Fruit fly (Drosophila melanogaster) whole organism, embryonic: ENCODE measurements around the gene Sqor.
A peak's percentile ranks its signal among the peaks of the same experiment; 100 is the strongest.

Experiments
- Abd-B ChIP-seq: fragments of 200-800 bp; sonication (Bioruptor generic); optimal IDR thresholded peaks from 2 replicates; lab custom pipeline; 2018; ENCODE audit warnings: missing biosample characterization, mild to moderate bottlenecking, missing genetic modification characterization, moderate library complexity
- CG10274 ChIP-seq: fragments of 200-800 bp; sonication (Bioruptor generic); optimal IDR thresholded peaks from 3 replicates; lab custom pipeline; 2017; ENCODE audit warnings: missing biosample characterization, mild to moderate bottlenecking, missing genetic modification characterization
- CG10959 ChIP-seq: fragments of 200-800 bp; sonication (Bioruptor generic); IDR thresholded peaks from 2 replicates; pipeline ENCODE4 v1.3.6; 2022; ENCODE audit warnings: missing biosample characterization, missing genetic modification characterization
- CG12659 ChIP-seq: fragments of 200-800 bp; sonication (Bioruptor generic); optimal IDR thresholded peaks from 3 replicates; lab custom pipeline; 2017; ENCODE audit warnings: mild to moderate bottlenecking, missing biosample characterization, missing genetic modification reagents, missing genetic modification characterization
- CG15514 ChIP-seq: fragments of 200-800 bp; sonication (Bioruptor generic); optimal IDR thresholded peaks from 3 replicates; lab custom pipeline; 2017; ENCODE audit warnings: missing biosample characterization, missing genetic modification characterization, mild to moderate bottlenecking, moderate library complexity, missing genetic modification reagents
- CG17829 ChIP-seq: fragments of 200-800 bp; optimal IDR thresholded peaks from 2 replicates; lab custom pipeline; 2019; ENCODE audit warnings: missing biosample characterization, mild to moderate bottlenecking, missing genetic modification characterization, moderate library complexity
- CG17912 ChIP-seq: fragments of 200-800 bp; sonication (Bioruptor generic); optimal IDR thresholded peaks from 2 replicates; lab custom pipeline; 2018; ENCODE audit warnings: missing biosample characterization, mild to moderate bottlenecking, missing genetic modification characterization
- CG34422 ChIP-seq: fragments of 200-800 bp; sonication (Bioruptor generic); IDR thresholded peaks from 3 replicates; pipeline ENCODE4 v1.3.6; 2022; ENCODE audit warnings: missing biosample characterization, missing genetic modification characterization
- CG4854 ChIP-seq: fragments of 200-800 bp; sonication (Bioruptor generic); optimal IDR thresholded peaks from 2 replicates; lab custom pipeline; 2016; ENCODE audit warnings: missing biosample characterization, missing genetic modification characterization, inconsistent platforms
- CG6683 ChIP-seq: fragments of 200-800 bp; sonication (Bioruptor generic); optimal IDR thresholded peaks from 2 replicates; lab custom pipeline; 2017; ENCODE audit warnings: missing biosample characterization, mild to moderate bottlenecking, missing genetic modification characterization, missing genetic modification reagents
- CG6765 ChIP-seq: fragments of 200-800 bp; sonication (Bioruptor generic); optimal IDR thresholded peaks from 3 replicates; lab custom pipeline; 2017; ENCODE audit warnings: missing biosample characterization, mild to moderate bottlenecking, missing genetic modification characterization
- CG7271 ChIP-seq: fragments of 200-800 bp; sonication (Bioruptor generic); optimal IDR thresholded peaks from 2 replicates; lab custom pipeline; 2018; ENCODE audit warnings: missing biosample characterization, mild to moderate bottlenecking, missing genetic modification characterization, moderate library complexity
- CG7987 ChIP-seq: fragments of 200-800 bp; sonication (Bioruptor generic); optimal IDR thresholded peaks from 2 replicates; lab custom pipeline; 2018; ENCODE audit warnings: missing biosample characterization, mild to moderate bottlenecking, missing genetic modification characterization, moderate library complexity
- CG8290 ChIP-seq, 3 experiments: fragments of 200-800 bp; sonication (Bioruptor generic); optimal IDR thresholded peaks; 2 replicates each; lab custom pipeline; 2016 to 2019; ENCODE audit warnings: missing biosample characterization in 3 of 3, missing genetic modification characterization in 3 of 3, mild to moderate bottlenecking in 2 of 3, moderate library complexity in 1 of 3
- CG9215 ChIP-seq: fragments of 200-800 bp; sonication (Bioruptor generic); IDR thresholded peaks from 2 replicates; pipeline ENCODE4 v1.3.6; 2022; ENCODE audit warnings: missing biosample characterization, missing genetic modification characterization
- CTCF ChIP-seq: fragments of 200-800 bp; sonication (Bioruptor generic); optimal IDR thresholded peaks from 2 replicates; lab custom pipeline; 2017; ENCODE audit warnings: missing biosample characterization, mild to moderate bottlenecking, missing genetic modification characterization, moderate library complexity
- Deaf1 ChIP-seq: fragments of 200-800 bp; optimal IDR thresholded peaks from 3 replicates; lab custom pipeline; 2019; ENCODE audit warnings: missing biosample characterization, mild to moderate bottlenecking, missing genetic modification characterization, moderate library complexity
- E2f1 ChIP-seq: fragments of 200-800 bp; sonication (Bioruptor generic); IDR thresholded peaks from 2 replicates; pipeline ENCODE4 v1.3.6; 2022; ENCODE audit warnings: missing biosample characterization, missing genetic modification characterization
- Eip74EF ChIP-seq, 2 experiments: fragments of 200-800 bp in 1 of 2; fragments of >200 bp in 1 of 2; sonication (Bioruptor generic) in 1 of 2; optimal IDR thresholded peaks; 2 replicates each; lab custom pipeline; 2017 to 2019; ENCODE audit warnings: missing biosample characterization in 2 of 2, missing genetic modification characterization in 2 of 2, mild to moderate bottlenecking in 1 of 2, moderate library complexity in 1 of 2
- HLHmδ ChIP-seq: fragments of 200-800 bp; sonication (Bioruptor generic); optimal IDR thresholded peaks from 2 replicates; lab custom pipeline; 2018; ENCODE audit warnings: missing biosample characterization, mild to moderate bottlenecking, missing genetic modification characterization, moderate library complexity
- Hmr ChIP-seq: fragments of 200-800 bp; sonication (Bioruptor generic); optimal IDR thresholded peaks from 3 replicates; lab custom pipeline; 2017; ENCODE audit warnings: mild to moderate bottlenecking, missing biosample characterization, missing genetic modification reagents, missing genetic modification characterization
- Jarid2 ChIP-seq: fragments of 200-800 bp; sonication (Bioruptor generic); optimal IDR thresholded peaks from 3 replicates; lab custom pipeline; 2017; ENCODE audit warnings: mild to moderate bottlenecking, missing biosample characterization, missing genetic modification reagents, missing genetic modification characterization
- NC2α ChIP-seq: fragments of 200-800 bp; sonication (Bioruptor generic); optimal IDR thresholded peaks from 2 replicates; lab custom pipeline; 2016; ENCODE audit warnings: missing biosample characterization, missing genetic modification characterization
- Nf-YB ChIP-seq: fragments of 200-800 bp; sonication (Bioruptor generic); optimal IDR thresholded peaks from 3 replicates; lab custom pipeline; 2019; ENCODE audit warnings: missing biosample characterization, mild to moderate bottlenecking, missing genetic modification characterization, moderate library complexity
- PHDP ChIP-seq: fragments of 200-800 bp; sonication (Bioruptor generic); optimal IDR thresholded peaks from 3 replicates; lab custom pipeline; 2018; ENCODE audit warnings: missing biosample characterization, mild to moderate bottlenecking, missing genetic modification characterization, moderate library complexity
- Side ChIP-seq: fragments of 200-800 bp; sonication (Bioruptor generic); optimal IDR thresholded peaks from 2 replicates; lab custom pipeline; 2016; ENCODE audit warnings: missing biosample characterization, missing genetic modification characterization
- abd-A ChIP-seq: fragments of 200-800 bp; sonication (Bioruptor generic); optimal IDR thresholded peaks from 3 replicates; lab custom pipeline; 2019; ENCODE audit warnings: missing biosample characterization, mild to moderate bottlenecking, missing genetic modification characterization, moderate library complexity
- cg ChIP-seq: fragments of 200-800 bp; sonication (Bioruptor generic); optimal IDR thresholded peaks from 3 replicates; lab custom pipeline; 2019; ENCODE audit warnings: missing biosample characterization, mild to moderate bottlenecking, missing genetic modification characterization, moderate library complexity
- chm ChIP-seq: fragments of 200-800 bp; sonication (Bioruptor generic); IDR thresholded peaks from 2 replicates; pipeline ENCODE4 v1.3.6; 2022; ENCODE audit warnings: missing biosample characterization, missing genetic modification characterization
- ci ChIP-seq: fragments of 200-800 bp; sonication (Bioruptor generic); IDR thresholded peaks from 3 replicates; pipeline ENCODE4 v1.3.6; 2022; ENCODE audit warnings: missing biosample characterization, missing genetic modification characterization
- crp ChIP-seq, 2 experiments: fragments of 200-800 bp; sonication (Bioruptor generic); optimal IDR thresholded peaks; 2 replicates in 1 of 2; 3 replicates in 1 of 2; lab custom pipeline; 2017; ENCODE audit warnings: missing biosample characterization in 2 of 2, missing genetic modification characterization in 2 of 2, mild to moderate bottlenecking in 1 of 2, moderate library complexity in 1 of 2
- da ChIP-seq: fragments of 200-800 bp; sonication (Bioruptor generic); optimal IDR thresholded peaks from 2 replicates; lab custom pipeline; 2016; ENCODE audit warnings: missing biosample characterization, missing genetic modification characterization
- gem ChIP-seq: fragments of 200-800 bp; sonication (Bioruptor generic); optimal IDR thresholded peaks from 2 replicates; lab custom pipeline; 2019; ENCODE audit warnings: missing biosample characterization, mild to moderate bottlenecking, missing genetic modification characterization, moderate library complexity
- gro ChIP-seq: fragments of 200-800 bp; sonication (Bioruptor generic); optimal IDR thresholded peaks from 2 replicates; lab custom pipeline; 2016; ENCODE audit warnings: missing biosample characterization, missing genetic modification characterization
- hbn ChIP-seq: fragments of 200-800 bp; sonication (Bioruptor generic); IDR thresholded peaks from 2 replicates; pipeline ENCODE4 v1.3.6; 2022; ENCODE audit warnings: missing biosample characterization, missing genetic modification characterization; ENCODE audit not compliant: partially characterized antibody
- jigr1 ChIP-seq: fragments of 200-800 bp; sonication (Bioruptor generic); IDR thresholded peaks from 3 replicates; pipeline ENCODE4 v1.3.6; 2022; ENCODE audit warnings: missing biosample characterization, missing genetic modification characterization
- kay ChIP-seq: fragments of 200-800 bp; sonication (Bioruptor generic); optimal IDR thresholded peaks from 2 replicates; lab custom pipeline; 2016; ENCODE audit warnings: missing biosample characterization, missing genetic modification characterization
- nom ChIP-seq: fragments of 200-800 bp; sonication (Bioruptor generic); optimal IDR thresholded peaks from 2 replicates; lab custom pipeline; 2017; ENCODE audit warnings: missing biosample characterization, missing genetic modification characterization, mild to moderate bottlenecking, moderate library complexity, missing genetic modification reagents
- oc ChIP-seq: fragments of 200-800 bp; sonication (Bioruptor generic); optimal IDR thresholded peaks from 2 replicates; lab custom pipeline; 2018; ENCODE audit warnings: missing biosample characterization, mild to moderate bottlenecking, missing genetic modification characterization, moderate library complexity
- org-1 ChIP-seq: fragments of 200-800 bp; sonication (Bioruptor generic); optimal IDR thresholded peaks from 2 replicates; lab custom pipeline; 2017; ENCODE audit warnings: missing biosample characterization, missing genetic modification characterization
- repo ChIP-seq: fragments of 200-800 bp; sonication (Bioruptor generic); optimal IDR thresholded peaks from 2 replicates; lab custom pipeline; 2016; ENCODE audit warnings: missing biosample characterization, missing genetic modification characterization
- run ChIP-seq: fragments of 200-800 bp; sonication (Bioruptor generic); optimal IDR thresholded peaks from 3 replicates; lab custom pipeline; 2018; ENCODE audit warnings: missing biosample characterization, mild to moderate bottlenecking, missing genetic modification characterization
- schlank ChIP-seq: fragments of 200-800 bp; sonication (Bioruptor generic); optimal IDR thresholded peaks from 2 replicates; lab custom pipeline; 2018; ENCODE audit warnings: missing biosample characterization, mild to moderate bottlenecking, missing genetic modification characterization
- sd ChIP-seq: fragments of 200-800 bp; sonication (Bioruptor generic); optimal IDR thresholded peaks from 3 replicates; lab custom pipeline; 2018; ENCODE audit warnings: missing biosample characterization, mild to moderate bottlenecking, missing genetic modification characterization, moderate library complexity
- seq ChIP-seq: fragments of 200-800 bp; sonication (Bioruptor generic); IDR thresholded peaks from 2 replicates; pipeline ENCODE4 v1.3.6; 2022; ENCODE audit warnings: missing biosample characterization, missing genetic modification characterization
- shn ChIP-seq: fragments of 200-800 bp; sonication (Bioruptor generic); optimal IDR thresholded peaks from 3 replicates; lab custom pipeline; 2016; ENCODE audit warnings: missing biosample characterization, missing genetic modification characterization
- trem ChIP-seq: fragments of 200-800 bp; optimal IDR thresholded peaks from 3 replicates; lab custom pipeline; 2019; ENCODE audit warnings: missing biosample characterization, mild to moderate bottlenecking, missing genetic modification characterization, moderate library complexity
- vvl ChIP-seq: fragments of 200-800 bp; sonication (Bioruptor generic); IDR thresholded peaks from 2 replicates; pipeline ENCODE4 v1.3.6; 2022; ENCODE audit warnings: missing biosample characterization, missing genetic modification characterization
- wek ChIP-seq: fragments of 200-800 bp; sonication (Bioruptor generic); optimal IDR thresholded peaks from 3 replicates; lab custom pipeline; 2018; ENCODE audit warnings: missing biosample characterization, mild to moderate bottlenecking, missing genetic modification characterization, moderate library complexity
- zfh1 ChIP-seq: fragments of 200-800 bp; sonication (Bioruptor generic); IDR thresholded peaks from 3 replicates; pipeline ENCODE4 v1.3.6; 2022; ENCODE audit warnings: missing biosample characterization, missing genetic modification characterization

Sqor gene

DNA sequence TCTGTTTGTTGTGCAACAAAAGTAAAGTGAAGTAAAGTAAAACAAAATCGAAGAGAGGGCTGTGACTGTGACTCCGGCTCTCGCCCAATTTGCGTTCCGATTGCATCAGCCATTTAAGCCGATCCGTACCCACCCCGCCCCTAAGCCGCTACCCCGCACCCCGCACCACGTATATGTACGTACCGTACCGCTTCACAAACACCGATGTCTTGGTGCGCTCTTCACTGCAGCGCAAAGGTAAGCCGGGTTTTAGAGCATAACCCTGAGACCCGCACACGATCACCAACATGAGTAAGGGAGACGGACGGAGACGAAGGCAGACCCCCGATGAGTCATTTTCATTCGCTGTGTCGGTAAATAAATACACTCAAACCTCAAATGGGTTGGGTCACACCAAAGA lies 7.7 kb upstream of the Sqor start (continued):
- TF ChIP-seq trem (tag; lab: Kevin White, UChicago), result no peak
- TF ChIP-seq ci (GFP tag; lab: Robert Waterston, UW), result peak; percentile 56; the same call in 1 of the 3 replicates
- no peak for TF ChIP-seq crp (GFP tag; optimal IDR thresholded peaks at IDR 0.05; lab: Kevin White, UChicago)
- TF ChIP-seq Eip74EF (GFP tag; optimal IDR thresholded peaks at IDR 0.05; lab: Kevin White, UChicago), result no peak
- TF ChIP-seq CG7987 (GFP tag; lab: Kevin White, UChicago), result no peak
- no peak for TF ChIP-seq nom
- TF ChIP-seq gro (GFP tag; lab: Kevin White, UChicago), result no peak
- TF ChIP-seq CG4854, result no peak
- TF ChIP-seq Abd-B, result no peak
- TF ChIP-seq NC2α, result no peak
- 0 out of 2 replicates have a peak, but pooled peaks have one; percentile 18 for TF ChIP-seq chm
- TF ChIP-seq Nf-YB (GFP tag; lab: Kevin White, UChicago), result peak; percentile 62
- TF ChIP-seq hbn (GFP tag; lab: Robert Waterston, UW), result no peak
- TF ChIP-seq CG34422 (GFP tag; lab: Robert Waterston, UW), result no peak
- TF ChIP-seq Hmr (GFP tag; lab: Kevin White, UChicago), result no peak
- TF ChIP-seq sd (tag; lab: Kevin White, UChicago), result no peak
- no peak for TF ChIP-seq zfh1
- TF ChIP-seq da (GFP tag; lab: Kevin White, UChicago), result no peak
- TF ChIP-seq shn, result no peak
- peak; percentile 53; the same call in 1 of the 2 replicates for TF ChIP-seq vvl (GFP tag; lab: Robert Waterston, UW)
- TF ChIP-seq kay (GFP tag; lab: Kevin White, UChicago), result peak; percentile 71
- no peak for TF ChIP-seq gem
- no peak for TF ChIP-seq wek (GFP tag; lab: Kevin White, UChicago)
- no peak for TF ChIP-seq CG10274 (GFP tag; lab: Kevin White, UChicago)
- TF ChIP-seq schlank (tag; lab: Kevin White, UChicago), result no peak
- TF ChIP-seq oc (tag; lab: Kevin White, UChicago), result peak; percentile 98
- no peak for TF ChIP-seq CG8290 (GFP tag; optimal IDR thresholded peaks at IDR 0.05; lab: Kevin White, UChicago)
- no peak for TF ChIP-seq CG8290 (tag; optimal IDR thresholded peaks at IDR 0.05; lab: Kevin White, UChicago)
- no peak for TF ChIP-seq run (tag; lab: Kevin White, UChicago)
- no peak for TF ChIP-seq CG17829
- TF ChIP-seq abd-A (tag; lab: Kevin White, UChicago), result no peak
- TF ChIP-seq CG12659 (GFP tag; lab: Kevin White, UChicago), result no peak
- TF ChIP-seq HLHmδ (GFP tag; lab: Kevin White, UChicago), result peak; percentile 53
- no peak for TF ChIP-seq repo (GFP tag; lab: Kevin White, UChicago)
- TF ChIP-seq CG15514 (GFP tag; lab: Kevin White, UChicago), result no peak
- no peak for TF ChIP-seq CTCF (GFP tag; lab: Kevin White, UChicago)
- 0 out of 2 replicates have a peak, but pooled peaks have one; percentile 15 for TF ChIP-seq seq (GFP tag; lab: Robert Waterston, UW)
- no peak for TF ChIP-seq CG6765 (GFP tag; lab: Kevin White, UChicago)
- no peak for TF ChIP-seq PHDP (tag; lab: Kevin White, UChicago)
- TF ChIP-seq cg (GFP tag; lab: Kevin White, UChicago), result peak; percentile 72
- TF ChIP-seq Jarid2 (GFP tag; lab: Kevin White, UChicago), result no peak
- no peak for TF ChIP-seq E2f1 (GFP tag; lab: Robert Waterston, UW)
- peak; percentile 43 for TF ChIP-seq Deaf1
- no peak for TF ChIP-seq CG7271
- TF ChIP-seq CG9215 (GFP tag; lab: Robert Waterston, UW), result no peak
- no peak for TF ChIP-seq org-1 (GFP tag; lab: Kevin White, UChicago)
- no peak for TF ChIP-seq CG10959 (GFP tag; lab: Robert Waterston, UW)
- no peak for TF ChIP-seq jigr1
- TF ChIP-seq CG6683, result no peak
- TF ChIP-seq Side (GFP tag; lab: Kevin White, UChicago), result no peak
- no peak for TF ChIP-seq CG17912 (GFP tag; lab: Kevin White, UChicago)
